Fruit fly (Drosophila melanogaster) whole organism, embryonic: Measurements from ENCODE around the gene Tom40.

ENCODE experiments used
- Bgb ChIP-seq: fragments of 200-800 bp; sonication (Bioruptor generic); IDR thresholded peaks from 2 replicates; pipeline ENCODE4 v1.3.6; 2022; ENCODE audit warnings: missing biosample characterization, missing genetic modification characterization; ENCODE audit not compliant: partially characterized antibody
- CG10543 ChIP-seq: fragments of 200-800 bp; sonication (Bioruptor generic); optimal IDR thresholded peaks from 3 replicates; lab custom pipeline; 2017; ENCODE audit warnings: missing biosample characterization, mild to moderate bottlenecking, missing genetic modification characterization, moderate library complexity
- CG10654 ChIP-seq: fragments of 200-800 bp; sonication (Bioruptor generic); optimal IDR thresholded peaks from 2 replicates; lab custom pipeline; 2016; ENCODE audit warnings: missing biosample characterization, missing genetic modification characterization
- CG11504 ChIP-seq: fragments of 200-800 bp; sonication (Bioruptor generic); optimal IDR thresholded peaks from 3 replicates; lab custom pipeline; 2019; ENCODE audit warnings: missing biosample characterization, mild to moderate bottlenecking, missing genetic modification characterization, moderate library complexity
- CG11696 ChIP-seq: fragments of 200-800 bp; sonication (Bioruptor generic); IDR thresholded peaks from 2 replicates; pipeline ENCODE4 v1.3.6; 2022; ENCODE audit warnings: missing biosample characterization, missing genetic modification characterization
- CG12071 ChIP-seq: fragments of 200-800 bp; sonication (Bioruptor generic); optimal IDR thresholded peaks from 3 replicates; lab custom pipeline; 2018; ENCODE audit warnings: missing biosample characterization, mild to moderate bottlenecking, missing genetic modification characterization
- CG12236 ChIP-seq: fragments of 200-800 bp; sonication (Bioruptor generic); optimal IDR thresholded peaks from 2 replicates; lab custom pipeline; 2016; ENCODE audit warnings: missing biosample characterization, missing genetic modification characterization
- CG12942 ChIP-seq: fragments of 200-800 bp; sonication (Bioruptor generic); optimal IDR thresholded peaks from 3 replicates; lab custom pipeline; 2016; ENCODE audit warnings: missing biosample characterization, missing genetic modification characterization
- CG2678 ChIP-seq: fragments of 200-800 bp; sonication (Bioruptor generic); optimal IDR thresholded peaks from 3 replicates; lab custom pipeline; 2019; ENCODE audit warnings: missing biosample characterization, mild to moderate bottlenecking, missing genetic modification characterization, moderate library complexity
- CG42726 ChIP-seq: fragments of 200-800 bp; sonication (Bioruptor generic); IDR thresholded peaks from 2 replicates; pipeline ENCODE4 v1.3.6; 2022; ENCODE audit warnings: missing biosample characterization, missing genetic modification characterization; ENCODE audit not compliant: partially characterized antibody
- CG6254 ChIP-seq: fragments of 200-800 bp; sonication (Bioruptor generic); optimal IDR thresholded peaks from 3 replicates; lab custom pipeline; 2017; ENCODE audit warnings: mild to moderate bottlenecking, missing biosample characterization, missing genetic modification reagents, missing genetic modification characterization
- CG7928 ChIP-seq: fragments of 200-800 bp; sonication (Bioruptor generic); optimal IDR thresholded peaks from 2 replicates; lab custom pipeline; 2017; ENCODE audit warnings: missing biosample characterization, mild to moderate bottlenecking, missing genetic modification characterization
- CG8290 ChIP-seq, 3 experiments: fragments of 200-800 bp; sonication (Bioruptor generic); optimal IDR thresholded peaks; 2 replicates each; lab custom pipeline; 2016 to 2019; ENCODE audit warnings: missing biosample characterization in 3 of 3, missing genetic modification characterization in 3 of 3, mild to moderate bottlenecking in 2 of 3, moderate library complexity in 1 of 3
- CG9797 ChIP-seq: fragments of 200-800 bp; sonication (Bioruptor generic); optimal IDR thresholded peaks from 3 replicates; lab custom pipeline; 2018; ENCODE audit warnings: missing biosample characterization, mild to moderate bottlenecking, missing genetic modification characterization
- CTCF ChIP-seq: fragments of 200-800 bp; sonication (Bioruptor generic); optimal IDR thresholded peaks from 2 replicates; lab custom pipeline; 2017; ENCODE audit warnings: missing biosample characterization, mild to moderate bottlenecking, missing genetic modification characterization, moderate library complexity
- Dip3 ChIP-seq: fragments of 200-800 bp; sonication (Bioruptor generic); optimal IDR thresholded peaks from 3 replicates; lab custom pipeline; 2016; ENCODE audit warnings: missing biosample characterization, missing genetic modification characterization
- Elba2 ChIP-seq: fragments of 200-800 bp; sonication (Bioruptor generic); optimal IDR thresholded peaks from 3 replicates; lab custom pipeline; 2016; ENCODE audit warnings: missing biosample characterization, missing genetic modification characterization
- Fer1 ChIP-seq: fragments of 200-800 bp; sonication (Bioruptor generic); optimal IDR thresholded peaks from 2 replicates; lab custom pipeline; 2017; ENCODE audit warnings: missing biosample characterization, mild to moderate bottlenecking, missing genetic modification characterization
- Gug ChIP-seq: fragments of 200-800 bp; sonication (Bioruptor generic); IDR thresholded peaks from 4 replicates; pipeline ENCODE4 v1.3.6; 2022; ENCODE audit warnings: missing biosample characterization, missing genetic modification characterization
- Hr51 ChIP-seq, 2 experiments: fragments of 200-800 bp; sonication (Bioruptor generic); optimal IDR thresholded peaks; 2 replicates in 1 of 2; 3 replicates in 1 of 2; lab custom pipeline; 2016 to 2018; ENCODE audit warnings: missing biosample characterization in 2 of 2, missing genetic modification characterization in 2 of 2, mild to moderate bottlenecking in 1 of 2, moderate library complexity in 1 of 2
- Jarid2 ChIP-seq: fragments of 200-800 bp; sonication (Bioruptor generic); optimal IDR thresholded peaks from 3 replicates; lab custom pipeline; 2017; ENCODE audit warnings: mild to moderate bottlenecking, missing biosample characterization, missing genetic modification reagents, missing genetic modification characterization
- Neu2 ChIP-seq: fragments of 200-800 bp; sonication (Bioruptor generic); optimal IDR thresholded peaks from 3 replicates; lab custom pipeline; 2016; ENCODE audit warnings: missing biosample characterization, missing genetic modification characterization, borderline replicate concordance
- Nf-YC ChIP-seq: fragments of 200-800 bp; optimal IDR thresholded peaks from 3 replicates; lab custom pipeline; 2019; ENCODE audit warnings: missing biosample characterization, mild to moderate bottlenecking, missing genetic modification characterization, moderate library complexity
- Optix ChIP-seq: fragments of 200-800 bp; sonication (Bioruptor generic); IDR thresholded peaks from 3 replicates; pipeline ENCODE4 v1.3.6; 2022; ENCODE audit warnings: missing biosample characterization, missing genetic modification characterization
- PHDP ChIP-seq: fragments of 200-800 bp; sonication (Bioruptor generic); optimal IDR thresholded peaks from 3 replicates; lab custom pipeline; 2018; ENCODE audit warnings: missing biosample characterization, mild to moderate bottlenecking, missing genetic modification characterization, moderate library complexity
- Ravus ChIP-seq: fragments of 200-800 bp; sonication (Bioruptor generic); IDR thresholded peaks from 2 replicates; pipeline ENCODE4 v1.3.6; 2022; ENCODE audit warnings: missing biosample characterization, missing genetic modification characterization
- Scr ChIP-seq: fragments of 200-800 bp; sonication (Bioruptor generic); IDR thresholded peaks from 2 replicates; pipeline ENCODE4 v1.3.6; 2022; ENCODE audit warnings: missing biosample characterization, missing genetic modification characterization; ENCODE audit not compliant: partially characterized antibody
- Sin3A ChIP-seq: fragments of >200 bp; optimal IDR thresholded peaks from 2 replicates; lab custom pipeline; 2018
- Sry-β ChIP-seq: fragments of 200-800 bp; sonication (Bioruptor generic); optimal IDR thresholded peaks from 2 replicates; lab custom pipeline; 2018; ENCODE audit warnings: missing biosample characterization, mild to moderate bottlenecking, missing genetic modification characterization, moderate library complexity
- Trl ChIP-seq, 3 experiments: fragments of >200 bp in 2 of 3; fragments of 200-800 bp in 1 of 3; sonication (Bioruptor generic) in 1 of 3; optimal IDR thresholded peaks; 2 replicates in 1 of 3; 3 replicates in 2 of 3; lab custom pipeline; 2016 to 2017; ENCODE audit warnings: missing biosample characterization in 1 of 3, missing genetic modification characterization in 1 of 3
- ase ChIP-seq: fragments of 200-800 bp; sonication (Bioruptor generic); IDR thresholded peaks from 3 replicates; pipeline ENCODE4 v1.3.6; 2022; ENCODE audit warnings: missing biosample characterization, missing genetic modification characterization
- bab2 ChIP-seq: fragments of 200-800 bp; sonication (Bioruptor generic); optimal IDR thresholded peaks from 2 replicates; lab custom pipeline; 2016; ENCODE audit warnings: missing biosample characterization, missing genetic modification characterization
- bbx ChIP-seq: fragments of 200-800 bp; sonication (Bioruptor generic); IDR thresholded peaks from 2 replicates; pipeline ENCODE4 v1.3.6; 2022; ENCODE audit warnings: missing biosample characterization, missing genetic modification characterization; ENCODE audit not compliant: partially characterized antibody
- chinmo ChIP-seq: fragments of 200-800 bp; sonication (Bioruptor generic); IDR thresholded peaks from 4 replicates; pipeline ENCODE4 v1.3.6; 2022; ENCODE audit warnings: missing biosample characterization, missing genetic modification characterization; ENCODE audit not compliant: partially characterized antibody
- dmrt99B ChIP-seq: fragments of 200-800 bp; sonication (Bioruptor generic); optimal IDR thresholded peaks from 2 replicates; lab custom pipeline; 2018; ENCODE audit warnings: missing biosample characterization, mild to moderate bottlenecking, missing genetic modification characterization, moderate library complexity
- eve ChIP-seq, 2 experiments: fragments of >200 bp; optimal IDR thresholded peaks; 2 replicates each; lab custom pipeline; 2017; ENCODE audit warnings: missing biosample characterization in 2 of 2, missing genetic modification characterization in 2 of 2
- ewg ChIP-seq: fragments of 200-800 bp; sonication (Bioruptor generic); optimal IDR thresholded peaks from 3 replicates; lab custom pipeline; 2017; ENCODE audit warnings: mild to moderate bottlenecking, missing biosample characterization, missing genetic modification reagents, missing genetic modification characterization
- fd64A ChIP-seq: fragments of 200-800 bp; sonication (Bioruptor generic); optimal IDR thresholded peaks from 3 replicates; lab custom pipeline; 2018; ENCODE audit warnings: missing biosample characterization, mild to moderate bottlenecking, missing genetic modification characterization
- fd96Cb ChIP-seq: fragments of 200-800 bp; sonication (Bioruptor generic); optimal IDR thresholded peaks from 2 replicates; lab custom pipeline; 2018; ENCODE audit warnings: missing biosample characterization, mild to moderate bottlenecking, missing genetic modification characterization, moderate library complexity
- hb ChIP-seq: fragments of 200-800 bp; sonication (Bioruptor generic); IDR thresholded peaks from 3 replicates; pipeline ENCODE4 v1.3.6; 2022; ENCODE audit warnings: missing biosample characterization, missing genetic modification characterization; ENCODE audit not compliant: partially characterized antibody
- ind ChIP-seq: fragments of 200-800 bp; sonication (Bioruptor generic); optimal IDR thresholded peaks from 3 replicates; lab custom pipeline; 2016; ENCODE audit warnings: missing biosample characterization, missing genetic modification characterization
- inv ChIP-seq: fragments of 200-800 bp; sonication (Bioruptor generic); IDR thresholded peaks from 2 replicates; pipeline ENCODE4 v1.3.6; 2022; ENCODE audit warnings: missing biosample characterization, missing genetic modification characterization; ENCODE audit not compliant: partially characterized antibody
- lilli ChIP-seq: fragments of 200-800 bp; sonication (Bioruptor generic); optimal IDR thresholded peaks from 3 replicates; lab custom pipeline; 2016; ENCODE audit warnings: missing biosample characterization, missing genetic modification characterization
- peb ChIP-seq: fragments of 200-800 bp; sonication (Bioruptor generic); IDR thresholded peaks from 2 replicates; pipeline ENCODE4 v1.3.6; 2022; ENCODE audit warnings: missing biosample characterization, missing genetic modification characterization
- pros ChIP-seq: fragments of 200-800 bp; sonication (Bioruptor generic); optimal IDR thresholded peaks from 3 replicates; lab custom pipeline; 2019; ENCODE audit warnings: missing biosample characterization, mild to moderate bottlenecking, missing genetic modification characterization, moderate library complexity
- run ChIP-seq: fragments of 200-800 bp; sonication (Bioruptor generic); optimal IDR thresholded peaks from 3 replicates; lab custom pipeline; 2018; ENCODE audit warnings: missing biosample characterization, mild to moderate bottlenecking, missing genetic modification characterization
- ssp ChIP-seq: fragments of 200-800 bp; sonication (Bioruptor generic); IDR thresholded peaks from 2 replicates; pipeline ENCODE4 v1.3.6; 2022; ENCODE audit warnings: missing biosample characterization, missing genetic modification characterization

Gene Tom40

DNA sequence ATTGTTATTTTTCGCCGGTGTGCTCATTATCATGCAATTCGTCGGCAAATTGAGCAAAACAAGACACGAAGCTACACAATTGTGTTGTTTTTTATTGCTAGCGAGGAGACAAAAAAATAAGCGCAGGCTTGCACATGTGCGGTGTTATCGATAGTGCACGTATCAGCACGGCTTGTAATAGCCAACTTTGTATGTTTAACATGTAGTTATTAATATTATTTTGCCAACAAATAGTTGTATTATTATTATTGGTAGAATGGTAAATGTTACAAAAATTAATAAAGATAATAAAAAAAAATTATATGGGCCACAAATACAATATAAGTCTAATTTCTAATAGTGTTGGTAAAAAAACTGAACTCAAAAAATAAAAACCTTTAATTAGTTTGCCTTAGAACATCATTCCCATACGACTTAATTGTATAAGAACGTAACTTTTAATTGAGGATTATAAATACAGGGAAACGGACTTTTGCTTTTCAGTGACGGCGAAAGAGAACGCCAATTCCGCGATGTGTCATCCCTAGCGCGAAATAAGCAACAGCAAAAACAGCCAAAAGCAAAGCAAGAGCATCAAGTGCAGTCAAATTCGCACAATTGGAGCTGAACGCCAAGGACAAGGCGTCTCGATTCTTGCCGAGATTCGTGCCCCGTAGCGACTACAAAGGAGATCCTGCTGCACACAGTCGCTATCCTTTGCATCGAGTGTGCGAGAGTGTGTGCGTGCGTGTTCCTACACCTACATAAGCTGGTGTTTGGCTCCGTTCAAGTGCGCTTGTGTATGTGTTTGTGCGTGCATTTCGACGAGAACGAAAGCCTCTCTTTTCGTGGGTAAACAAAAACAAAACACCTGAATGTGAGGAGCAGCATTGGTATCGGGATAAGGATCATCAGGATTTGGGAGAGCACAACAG is 8.2 kb upstream of the Tom40 start, which contains the start of the genes NELF-B and CG12155 (continued):
- peak; percentile 40; the same call in 1 of the 2 replicates for TF ChIP-seq Bgb (GFP tag; lab: Robert Waterston, UW)
- peak; percentile 44; the same call in 1 of the 2 replicates for TF ChIP-seq bbx
- TF ChIP-seq Sin3A, result peak; percentile 47
- TF ChIP-seq eve (GFP tag; optimal IDR thresholded peaks at IDR 0.05; lab: Kevin White, UChicago), result no peak
- TF ChIP-seq Hr51 (GFP tag; optimal IDR thresholded peaks at IDR 0.05; lab: Kevin White, UChicago), result no peak
- peak; percentile 65 for TF ChIP-seq lilli (GFP tag; lab: Kevin White, UChicago)
- TF ChIP-seq ase (GFP tag; lab: Robert Waterston, UW), result 0 out of 3 replicates have a peak, but pooled peaks have one; percentile 35
- TF ChIP-seq Jarid2 (GFP tag; lab: Kevin White, UChicago), result no peak
- TF ChIP-seq Nf-YC (tag; lab: Kevin White, UChicago), result peak; percentile 61
- TF ChIP-seq inv, result peak; percentile 50
- TF ChIP-seq Fer1 (GFP tag; lab: Kevin White, UChicago), result no peak
- peak; percentile 58 for TF ChIP-seq ind (GFP tag; lab: Kevin White, UChicago)
- TF ChIP-seq bab2 (GFP tag; lab: Kevin White, UChicago), result peak; percentile 4
- no peak for TF ChIP-seq CG11696 (GFP tag; lab: Robert Waterston, UW)
- no peak for TF ChIP-seq ssp (GFP tag; lab: Robert Waterston, UW)
- no peak for TF ChIP-seq run
- no peak for TF ChIP-seq CG11504 (tag; lab: Kevin White, UChicago)
- TF ChIP-seq Ravus (GFP tag; lab: Robert Waterston, UW), result no peak
- TF ChIP-seq CG42726, result 0 out of 2 replicates have a peak, but pooled peaks have one; percentile 45
- no peak for TF ChIP-seq CG12236
- TF ChIP-seq PHDP, result no peak
- TF ChIP-seq CG10654, result peak; percentile 41
- no peak for TF ChIP-seq CTCF
- TF ChIP-seq fd96Cb (tag; lab: Kevin White, UChicago), result peak; percentile 19
- TF ChIP-seq CG10543 (GFP tag; lab: Kevin White, UChicago), result peak; percentile 63
- TF ChIP-seq CG7928 (GFP tag; lab: Kevin White, UChicago), result no peak
- TF ChIP-seq CG9797 (GFP tag; lab: Kevin White, UChicago), result peak; percentile 10
- TF ChIP-seq CG2678 (tag; lab: Kevin White, UChicago), result no peak
- peak; percentile 64; the same call in 1 of the 3 replicates for TF ChIP-seq hb
- no peak for TF ChIP-seq CG6254 (GFP tag; lab: Kevin White, UChicago)
- TF ChIP-seq Optix (GFP tag; lab: Robert Waterston, UW), result no peak
- TF ChIP-seq Dip3 (GFP tag; lab: Kevin White, UChicago), result peak; percentile 30
- TF ChIP-seq ewg (GFP tag; lab: Kevin White, UChicago), result peak; percentile 45
- peak; percentile 8 for TF ChIP-seq Elba2
- no peak for TF ChIP-seq dmrt99B (tag; lab: Kevin White, UChicago)
- peak; percentile 38; the same call in 2 of the 4 replicates for TF ChIP-seq Gug (GFP tag; lab: Robert Waterston, UW)
- TF ChIP-seq Trl (optimal IDR thresholded peaks at IDR 0.05; lab: Kevin White, UChicago), result no peak
- TF ChIP-seq Trl (GFP tag; optimal IDR thresholded peaks at IDR 0.05; lab: Kevin White, UChicago), result no peak
- no peak for TF ChIP-seq CG12071 (GFP tag; lab: Kevin White, UChicago)
- no peak for TF ChIP-seq fd64A (GFP tag; lab: Kevin White, UChicago)
- no peak for TF ChIP-seq chinmo (GFP tag; lab: Robert Waterston, UW)
- no peak for TF ChIP-seq Neu2
- no peak for TF ChIP-seq peb (GFP tag; lab: Robert Waterston, UW)
- TF ChIP-seq pros (GFP tag; lab: Kevin White, UChicago), result no peak
- peak; percentile 72 for TF ChIP-seq Scr (GFP tag; lab: Robert Waterston, UW)
- TF ChIP-seq CG12942 (GFP tag; lab: Kevin White, UChicago), result peak; percentile 32
- TF ChIP-seq Sry-β, result peak; percentile 43
- TF ChIP-seq CG8290 (GFP tag; optimal IDR thresholded peaks at IDR 0.05; lab: Kevin White, UChicago), result peak; percentile 18
- no peak for TF ChIP-seq CG8290 (tag; optimal IDR thresholded peaks at IDR 0.05; lab: Kevin White, UChicago)
